Worm (Caenorhabditis elegans) whole organism, L1 larva: Measurements from ENCODE around the gene sru-9.

Experiments used
- blmp-1 ChIP-seq: fragments of 150-350 bp; optimal IDR thresholded peaks from 2 replicates; lab custom pipeline; 2014; ENCODE audit warnings: missing biosample characterization, missing genetic modification characterization
- elt-3 ChIP-seq, 6 experiments: fragments of 150-350 bp in 1 of 6; sonication (generic microtip); optimal IDR thresholded peaks; 2 replicates each; lab custom pipeline; 2017 to 2018; ENCODE audit warnings: missing biosample characterization in 6 of 6, missing genetic modification characterization in 6 of 6, inconsistent platforms in 1 of 6
- fos-1 ChIP-seq: fragments of 150-350 bp; optimal IDR thresholded peaks from 2 replicates; lab custom pipeline; 2014; ENCODE audit warnings: missing biosample characterization, missing genetic modification characterization
- nhr-11 ChIP-seq: fragments of 150-350 bp; optimal IDR thresholded peaks from 2 replicates; lab custom pipeline; 2014; ENCODE audit warnings: missing biosample characterization, missing genetic modification characterization
- snpc-4 ChIP-seq: fragments of 150-350 bp; optimal IDR thresholded peaks from 2 replicates; lab custom pipeline; 2014; ENCODE audit warnings: missing biosample characterization, missing genetic modification characterization
- ztf-11 ChIP-seq, 2 experiments: sonication (generic microtip); optimal IDR thresholded peaks; 2 replicates each; lab custom pipeline; 2016 to 2017; ENCODE audit warnings: missing genetic modification characterization in 2 of 2, missing biosample characterization in 1 of 2, missing compliant biosample characterization in 1 of 2

- TF ChIP-seq snpc-4 = no peak
- TF ChIP-seq fos-1 (tag; lab: Kevin White, UChicago) = no peak
- no peak for TF ChIP-seq elt-3 (tag; optimal IDR thresholded peaks at IDR 0.05; lab: Kevin White, UChicago)
- TF ChIP-seq blmp-1 (tag; lab: Kevin White, UChicago) = no peak
- TF ChIP-seq ztf-11 (tag; optimal IDR thresholded peaks at IDR 0.05; lab: Kevin White, UChicago) = no peak
- TF ChIP-seq nhr-11 (tag; lab: Kevin White, UChicago) = no peak
Measured at ce11 chrIV:13639027-13639426, 50.2 kb downstream of the sru-9 start, which contains the start of gene ugt-22.
